Worm (Caenorhabditis elegans): Measurements from ENCODE around the gene Y45F10C.2.

DNA sequence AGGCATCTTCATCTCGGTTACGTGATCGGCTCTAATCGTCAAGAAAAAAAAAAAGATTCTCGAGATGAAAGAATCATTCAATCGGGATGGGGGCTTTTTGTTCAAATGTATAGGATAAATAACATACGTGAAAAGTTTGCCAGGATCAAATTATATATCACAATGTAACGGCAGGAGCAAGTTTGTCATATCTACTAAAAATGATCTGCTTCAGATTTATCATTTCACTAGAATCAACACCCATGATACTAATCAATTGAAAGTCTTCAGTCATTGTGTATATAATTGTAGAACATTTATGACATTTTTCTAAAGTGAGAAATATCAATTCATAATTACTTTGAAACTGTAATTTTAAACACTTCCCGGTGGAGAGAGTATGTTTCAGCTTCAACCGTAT, 34.4 kb upstream of the Y45F10C.2 start:
- TF ChIP-seq cey-2 (tag; optimal IDR thresholded peaks at IDR 0.05; ENCODE audit: borderline replicate concordance, insufficient read depth) (no peak), ztf-11 (tag; optimal IDR thresholded peaks at IDR 0.05) (no peak), nhr-76 (tag; optimal IDR thresholded peaks at IDR 0.05) (no peak), snpc-4 (tag; optimal IDR thresholded peaks at IDR 0.05) (no peak), unc-62 (GFP tag; optimal IDR thresholded peaks at IDR 0.05 in 1 of 2) (peak in 1 of 2 experiments; percentile 61), unc-62 (tag; optimal IDR thresholded peaks at IDR 0.05) (no peak), ama-1 (optimal IDR thresholded peaks at IDR 0.05) (no peak), jun-1 (tag; optimal IDR thresholded peaks at IDR 0.05) (no peak), mdl-1 (tag; optimal IDR thresholded peaks at IDR 0.05) (no peak), rbr-2 (tag; optimal IDR thresholded peaks at IDR 0.05) (no peak), fkh-10 (GFP tag; optimal IDR thresholded peaks at IDR 0.05) (no peak), spr-1 (tag; optimal IDR thresholded peaks at IDR 0.05) (no peak), unc-39 (tag; optimal IDR thresholded peaks at IDR 0.05) (no peak)
